Worm (Caenorhabditis elegans) whole organism, midembryonic: ENCODE measurements around the gene Y56A3A.41.

Source experiments
- T22C8.4 ChIP-seq: fragments of 200-800 bp; sonication (Bioruptor generic); IDR thresholded peaks from 2 replicates; pipeline ENCODE4 v1.3.6; 2022; ENCODE audit warnings: missing genetic modification characterization, missing compliant biosample characterization
- cog-1 ChIP-seq: sonication (generic microtip); optimal IDR thresholded peaks from 2 replicates; lab custom pipeline; 2016; ENCODE audit warnings: missing genetic modification characterization, missing compliant biosample characterization
- flt-1 ChIP-seq: fragments of 200-800 bp; sonication (Bioruptor generic); IDR thresholded peaks from 2 replicates; pipeline ENCODE4 v1.3.6; 2022; ENCODE audit warnings: missing genetic modification characterization, missing compliant biosample characterization
- klf-2 ChIP-seq: fragments of 200-800 bp; sonication (Bioruptor generic); conservative IDR thresholded peaks from 2 replicates; pipeline ENCODE4 v1.3.6; 2022; ENCODE audit warnings: missing genetic modification reagents, missing genetic modification characterization, missing compliant biosample characterization
- med-1 ChIP-seq: sonication (generic microtip); optimal IDR thresholded peaks from 2 replicates; lab custom pipeline; 2017; ENCODE audit warnings: missing genetic modification characterization, mild to moderate bottlenecking, missing compliant biosample characterization, antibody characterized with exemption, missing genetic modification reagents; ENCODE audit not compliant: insufficient read depth
- ref-1 ChIP-seq: fragments of 200-800 bp; sonication (Bioruptor generic); conservative IDR thresholded peaks from 2 replicates; pipeline ENCODE4 v1.3.6; 2022; ENCODE audit warnings: missing genetic modification reagents, missing genetic modification characterization, missing compliant biosample characterization
- tab-1 ChIP-seq: fragments of 200-800 bp; sonication (Bioruptor generic); IDR thresholded peaks from 2 replicates; pipeline ENCODE4 v1.3.6; 2022; ENCODE audit warnings: missing genetic modification characterization, missing compliant biosample characterization
- ztf-23 ChIP-seq: fragments of 200-800 bp; sonication (Bioruptor generic); IDR thresholded peaks from 2 replicates; pipeline ENCODE4 v1.3.6; 2022; ENCODE audit warnings: missing genetic modification reagents, missing genetic modification characterization, missing compliant biosample characterization
- ztf-29 ChIP-seq: fragments of 200-800 bp; sonication (Bioruptor generic); IDR thresholded peaks from 2 replicates; pipeline ENCODE4 v1.3.6; 2022; ENCODE audit warnings: missing genetic modification reagents, missing genetic modification characterization, missing compliant biosample characterization

Y56A3A.41 gene

DNA sequence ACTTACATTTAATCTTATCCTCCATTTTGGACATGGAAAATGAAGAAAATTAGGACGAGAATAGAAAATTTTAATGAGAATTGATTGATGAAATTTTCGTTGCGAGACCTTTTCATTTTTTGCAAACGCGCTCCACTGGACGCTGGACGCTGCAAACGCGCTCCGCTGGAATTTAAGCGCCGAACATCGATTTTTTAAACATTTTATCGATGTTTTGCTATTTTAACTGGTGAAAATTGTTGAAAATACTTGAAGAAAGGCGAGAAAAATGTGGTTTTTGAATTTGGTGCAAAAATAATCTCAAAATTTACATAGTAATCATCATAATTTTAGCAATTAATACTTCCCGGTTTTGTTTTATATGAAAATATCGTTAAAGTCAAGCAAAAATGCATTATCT lies at the start of gene Y56A3A.41:
Gene Y56A3A.41, minus strand, starts transcription at position 101 of the 400 bp plus-strand sequence.
- TF ChIP-seq tab-1 (GFP tag; lab: Robert Waterston, UW) (no peak), cog-1 (tag; lab: Kevin White, UChicago) (no peak), klf-2 (GFP tag; lab: Robert Waterston, UW) (no peak), T22C8.4 (GFP tag; lab: Robert Waterston, UW) (no peak), med-1 (GFP tag; lab: Kevin White, UChicago) (no peak), ztf-29 (GFP tag; lab: Robert Waterston, UW) (no peak)

- TF ChIP-seq ref-1 (GFP tag; lab: Robert Waterston, UW) (no peak), ztf-29 (GFP tag; lab: Robert Waterston, UW) (no peak), flt-1 (GFP tag; lab: Robert Waterston, UW) (no peak), tab-1 (GFP tag; lab: Robert Waterston, UW) (no peak), ztf-23 (GFP tag; lab: Robert Waterston, UW) (no peak), klf-2 (GFP tag; lab: Robert Waterston, UW) (no peak), T22C8.4 (GFP tag; lab: Robert Waterston, UW) (no peak), cog-1 (tag; lab: Kevin White, UChicago) (no peak)
Measured at ce11 chrIII:11938525-11938924, 45.7 kb upstream of the Y56A3A.41 start.

DNA sequence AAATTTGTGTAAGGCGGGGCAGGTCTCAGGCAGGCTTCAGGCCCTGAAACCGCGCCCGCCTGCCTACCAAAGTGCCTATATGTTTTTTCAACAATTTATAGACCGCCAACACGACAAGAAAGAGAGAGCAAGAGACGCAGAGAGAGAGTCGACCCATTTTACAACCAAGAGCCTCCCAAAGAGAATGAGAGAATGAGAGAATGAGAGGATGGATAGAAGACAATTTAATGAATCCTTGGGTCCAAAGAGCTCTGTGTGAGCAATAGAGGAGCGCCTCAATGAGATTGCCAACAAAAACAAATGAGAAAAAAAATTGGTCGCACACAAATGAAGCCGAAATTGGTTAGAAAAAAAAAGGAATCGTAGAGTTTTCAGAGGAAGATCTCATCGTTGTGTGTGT lies 45.1 kb upstream of the Y56A3A.41 start:
- no peak for TF ChIP-seq ztf-29 (GFP tag; lab: Robert Waterston, UW)
- TF ChIP-seq med-1 (GFP tag; lab: Kevin White, UChicago), result no peak
- no peak for TF ChIP-seq flt-1 (GFP tag; lab: Robert Waterston, UW)
- no peak for TF ChIP-seq tab-1 (GFP tag; lab: Robert Waterston, UW)
- TF ChIP-seq cog-1 (tag; lab: Kevin White, UChicago), result no peak
- no peak for TF ChIP-seq klf-2 (GFP tag; lab: Robert Waterston, UW)
- TF ChIP-seq T22C8.4 (GFP tag; lab: Robert Waterston, UW), result no peak
- TF ChIP-seq ref-1 (GFP tag; lab: Robert Waterston, UW), result no peak
- TF ChIP-seq ztf-23 (GFP tag; lab: Robert Waterston, UW), result no peak

ce11 chrIII:11936668-11937276 lies 43.9 kb upstream of the Y56A3A.41 start:
- no peak for TF ChIP-seq ztf-29 (GFP tag; lab: Robert Waterston, UW)
- no peak for TF ChIP-seq flt-1 (GFP tag; lab: Robert Waterston, UW)
- TF ChIP-seq klf-2 (GFP tag; lab: Robert Waterston, UW), result peak; percentile 15; the same call in 1 of the 2 replicates

DNA sequence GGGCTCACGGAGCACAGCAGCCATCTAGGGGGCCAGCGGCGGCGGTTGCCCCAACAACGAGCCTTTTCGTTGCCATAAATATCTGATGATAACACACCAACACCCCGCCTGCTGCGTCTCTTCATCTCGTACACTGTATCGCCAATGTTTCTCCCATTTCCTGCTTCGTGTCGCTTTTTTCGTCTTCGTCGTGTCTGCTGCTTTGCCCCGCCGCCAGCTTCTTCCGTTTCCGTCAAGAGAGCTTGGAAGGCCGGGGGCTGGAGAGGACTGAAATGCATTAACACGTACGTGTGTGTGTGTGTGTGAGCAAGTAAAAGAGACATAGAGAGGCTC lies 43.1 kb upstream of the Y56A3A.41 start:
- TF ChIP-seq flt-1 (GFP tag; lab: Robert Waterston, UW) (peak; percentile 51; the same call in 1 of the 2 replicates), tab-1 (GFP tag; lab: Robert Waterston, UW) (no peak), med-1 (GFP tag; lab: Kevin White, UChicago) (no peak), cog-1 (tag; lab: Kevin White, UChicago) (no peak), ref-1 (GFP tag; lab: Robert Waterston, UW) (no peak)

DNA sequence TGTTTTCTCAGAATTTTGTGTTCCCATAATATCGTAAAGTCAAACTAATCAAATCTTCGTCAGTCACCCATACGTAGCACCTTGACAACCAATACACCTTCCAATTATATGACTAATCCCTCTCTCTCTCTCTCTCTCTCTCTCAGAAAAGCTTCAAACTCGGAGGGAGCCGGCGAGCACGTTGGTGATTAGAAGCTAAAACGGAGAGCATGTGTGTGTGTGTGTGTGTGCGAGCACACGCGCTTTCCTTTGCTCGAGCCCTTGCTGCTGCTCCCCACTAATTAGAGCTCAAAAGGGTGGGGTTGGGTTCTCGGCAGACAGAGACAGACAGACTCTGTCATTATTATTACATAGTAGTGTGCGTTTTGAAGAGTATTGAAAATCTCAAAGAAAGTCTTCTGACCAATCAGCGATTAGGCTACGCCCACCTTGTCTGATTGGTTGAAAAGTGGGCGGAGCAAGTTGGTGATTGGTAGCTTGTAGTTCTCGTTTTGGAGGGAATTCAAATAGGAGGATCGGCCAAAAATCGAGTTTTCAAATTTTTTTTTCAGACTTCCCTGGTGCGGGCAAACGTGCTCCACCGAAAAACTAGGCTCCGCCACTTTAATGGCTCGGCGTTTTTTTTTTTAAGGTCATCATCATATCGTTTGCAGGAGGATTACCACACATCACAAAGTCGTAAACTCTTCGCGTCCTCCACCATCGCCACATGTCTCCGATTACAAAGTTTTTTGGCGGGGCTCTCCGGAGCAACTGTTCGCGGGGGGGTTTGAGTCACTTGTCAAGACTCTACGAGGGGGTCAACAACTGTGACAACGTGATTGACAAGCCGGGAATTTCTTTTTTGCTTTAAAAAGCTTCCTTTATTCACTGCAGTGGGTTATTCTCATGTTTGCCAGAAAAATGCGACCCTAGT lies 42.5 kb upstream of the Y56A3A.41 start:
- TF ChIP-seq ref-1 (GFP tag; lab: Robert Waterston, UW), result no peak
- TF ChIP-seq cog-1 (tag; lab: Kevin White, UChicago), result no peak
- no peak for TF ChIP-seq ztf-29 (GFP tag; lab: Robert Waterston, UW)
- TF ChIP-seq med-1 (GFP tag; lab: Kevin White, UChicago), result no peak

ce11 chrIII:11933539-11933938 lies 40.7 kb upstream of the Y56A3A.41 start, which contains the start of gene dolk-1:
Gene dolk-1, minus strand, starts transcription at chrIII:11933639.
- TF ChIP-seq flt-1 (GFP tag; lab: Robert Waterston, UW) (0 out of 2 replicates have a peak, but pooled peaks have one; percentile 38), tab-1 (GFP tag; lab: Robert Waterston, UW) (no peak), cog-1 (tag; lab: Kevin White, UChicago) (no peak)

ce11 chrIII:11931960-11932359 lies 39.1 kb upstream of the Y56A3A.41 start:
- TF ChIP-seq T22C8.4 (GFP tag; lab: Robert Waterston, UW) (no peak), ztf-23 (GFP tag; lab: Robert Waterston, UW) (no peak), klf-2 (GFP tag; lab: Robert Waterston, UW) (peak; percentile 52; the same call in 1 of the 2 replicates), ref-1 (GFP tag; lab: Robert Waterston, UW) (peak; percentile 42; the same call in 1 of the 2 replicates)

DNA sequence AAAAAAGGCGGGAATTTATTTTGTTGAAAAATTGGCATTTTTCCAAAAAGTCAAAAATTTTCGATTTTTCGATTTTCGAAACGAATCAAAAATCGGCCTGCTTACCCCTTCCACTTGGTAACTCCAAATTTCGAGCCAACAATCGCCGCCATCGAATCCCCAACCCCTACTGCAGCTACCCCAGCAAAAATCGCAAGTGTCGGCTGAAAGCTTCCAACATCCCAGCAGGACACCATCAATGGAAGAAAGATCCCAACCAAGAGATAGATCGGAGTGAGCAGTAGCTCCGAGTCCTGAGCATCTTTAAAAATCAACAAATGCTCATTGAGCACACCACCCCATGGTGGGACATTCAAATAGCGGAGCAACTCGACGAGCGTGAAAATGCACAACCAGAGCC lies 38.1 kb upstream of the Y56A3A.41 start:
- TF ChIP-seq ref-1 (GFP tag; lab: Robert Waterston, UW), result no peak
- TF ChIP-seq flt-1 (GFP tag; lab: Robert Waterston, UW), result no peak
- TF ChIP-seq ztf-29 (GFP tag; lab: Robert Waterston, UW), result no peak
- no peak for TF ChIP-seq T22C8.4 (GFP tag; lab: Robert Waterston, UW)
- TF ChIP-seq ztf-23 (GFP tag; lab: Robert Waterston, UW), result no peak
- TF ChIP-seq klf-2 (GFP tag; lab: Robert Waterston, UW), result no peak
- no peak for TF ChIP-seq cog-1 (tag; lab: Kevin White, UChicago)
- TF ChIP-seq med-1 (GFP tag; lab: Kevin White, UChicago), result no peak
- no peak for TF ChIP-seq tab-1 (GFP tag; lab: Robert Waterston, UW)
